Fruit fly (Drosophila melanogaster) whole organism, pupa: ENCODE data around the gene Ir93a.
A peak's percentile ranks its signal among the peaks of the same experiment; 100 is the strongest.

Experiments used
- CG10348 ChIP-seq: fragments of 200-800 bp; sonication (Bioruptor generic); IDR thresholded peaks from 2 replicates; pipeline ENCODE4 v1.3.6; 2022; ENCODE audit warnings: missing biosample characterization, missing genetic modification characterization
- CG12605 ChIP-seq: fragments of 200-800 bp; sonication (Bioruptor generic); IDR thresholded peaks from 2 replicates; pipeline ENCODE4 v1.3.6; 2022; ENCODE audit warnings: missing biosample characterization, missing genetic modification characterization
- CG13204 ChIP-seq: fragments of 200-800 bp; sonication (Bioruptor generic); optimal IDR thresholded peaks from 2 replicates; lab custom pipeline; 2018; ENCODE audit warnings: missing biosample characterization, mild to moderate bottlenecking, missing genetic modification characterization, moderate library complexity
- CG14655 ChIP-seq: fragments of 200-800 bp; sonication (Bioruptor generic); optimal IDR thresholded peaks from 3 replicates; lab custom pipeline; 2017; ENCODE audit warnings: mild to moderate bottlenecking, missing biosample characterization, missing genetic modification reagents, missing genetic modification characterization
- CG15710 ChIP-seq: fragments of 200-800 bp; sonication (Bioruptor generic); optimal IDR thresholded peaks from 2 replicates; lab custom pipeline; 2018; ENCODE audit warnings: missing biosample characterization, mild to moderate bottlenecking, missing genetic modification characterization, moderate library complexity
- CG17806 ChIP-seq: fragments of 200-800 bp; sonication (Bioruptor generic); optimal IDR thresholded peaks from 2 replicates; lab custom pipeline; 2018; ENCODE audit warnings: missing biosample characterization, mild to moderate bottlenecking, missing genetic modification characterization, moderate library complexity
- CG32121 ChIP-seq: fragments of 200-800 bp; sonication (Bioruptor generic); IDR thresholded peaks from 2 replicates; pipeline ENCODE4 v1.3.6; 2022; ENCODE audit warnings: missing biosample characterization, missing genetic modification characterization
- CG34367 ChIP-seq: fragments of 200-800 bp; sonication (Bioruptor generic); optimal IDR thresholded peaks from 2 replicates; lab custom pipeline; 2018; ENCODE audit warnings: missing biosample characterization, mild to moderate bottlenecking, missing genetic modification characterization
- CG4496 ChIP-seq: fragments of 200-800 bp; sonication (Bioruptor generic); IDR thresholded peaks from 3 replicates; pipeline ENCODE4 v1.3.6; 2022; ENCODE audit warnings: missing biosample characterization, missing genetic modification characterization
- CG8159 ChIP-seq: fragments of 200-800 bp; sonication (Bioruptor generic); optimal IDR thresholded peaks from 3 replicates; lab custom pipeline; 2018; ENCODE audit warnings: missing biosample characterization, mild to moderate bottlenecking, missing genetic modification characterization, moderate library complexity
- CG8301 ChIP-seq: fragments of 200-800 bp; sonication (Bioruptor generic); optimal IDR thresholded peaks from 2 replicates; lab custom pipeline; 2018; ENCODE audit warnings: missing biosample characterization, mild to moderate bottlenecking, missing genetic modification characterization
- CG9948 ChIP-seq: fragments of 200-800 bp; sonication (Bioruptor generic); optimal IDR thresholded peaks from 2 replicates; lab custom pipeline; 2018; ENCODE audit warnings: missing biosample characterization, mild to moderate bottlenecking, missing genetic modification characterization, moderate library complexity
- D1 ChIP-seq: fragments of 200-800 bp; sonication (Bioruptor generic); optimal IDR thresholded peaks from 2 replicates; lab custom pipeline; 2018; ENCODE audit warnings: missing biosample characterization, mild to moderate bottlenecking, missing genetic modification characterization, moderate library complexity
- EcR ChIP-seq: fragments of 200-800 bp; sonication (Bioruptor generic); optimal IDR thresholded peaks from 3 replicates; lab custom pipeline; 2019; ENCODE audit warnings: missing biosample characterization, missing genetic modification characterization, mild to moderate bottlenecking, moderate library complexity, missing genetic modification reagents
- Ets98B ChIP-seq: fragments of 200-800 bp; sonication (Bioruptor generic); IDR thresholded peaks from 2 replicates; pipeline ENCODE4 v1.3.6; 2022; ENCODE audit warnings: missing biosample characterization, missing genetic modification characterization
- Pif1A ChIP-seq: fragments of 200-800 bp; sonication (Bioruptor generic); optimal IDR thresholded peaks from 3 replicates; lab custom pipeline; 2016; ENCODE audit warnings: missing biosample characterization, missing genetic modification characterization
- Pif1B ChIP-seq: fragments of 200-800 bp; sonication (Bioruptor generic); optimal IDR thresholded peaks from 3 replicates; lab custom pipeline; 2016; ENCODE audit warnings: missing biosample characterization, missing genetic modification characterization
- Snoo ChIP-seq: fragments of 200-800 bp; sonication (Bioruptor generic); optimal IDR thresholded peaks from 3 replicates; lab custom pipeline; 2017; ENCODE audit warnings: missing biosample characterization, mild to moderate bottlenecking, missing genetic modification characterization, inconsistent platforms
- fd96Ca ChIP-seq: fragments of 200-800 bp; sonication (Bioruptor generic); IDR thresholded peaks from 3 replicates; pipeline ENCODE4 v1.3.6; 2022; ENCODE audit warnings: missing biosample characterization, missing genetic modification characterization
- gl ChIP-seq: fragments of 200-800 bp; sonication (Bioruptor generic); optimal IDR thresholded peaks from 2 replicates; lab custom pipeline; 2018; ENCODE audit warnings: missing biosample characterization, mild to moderate bottlenecking, missing genetic modification characterization
- rn ChIP-seq: fragments of 200-800 bp; sonication (Bioruptor generic); IDR thresholded peaks from 2 replicates; pipeline ENCODE4 v1.3.6; 2022; ENCODE audit warnings: missing biosample characterization, missing genetic modification characterization

Gene Ir93a

dm6 chr3R:20832689-20833524 lies 26.8 kb downstream of the Ir93a start, which contains the start of gene Synd:
TSS of gene Synd (plus strand) at chr3R:20832799.
- TF ChIP-seq CG15710 (tag; lab: Kevin White, UChicago) (peak; percentile 8), CG9948 (tag; lab: Kevin White, UChicago) (no peak), EcR (GFP tag; lab: Kevin White, UChicago) (peak; percentile 76), CG14655 (GFP tag; lab: Kevin White, UChicago) (peak; percentile 27), gl (tag; lab: Kevin White, UChicago) (peak; percentile 31), CG8159 (tag; lab: Kevin White, UChicago) (no peak), CG32121 (GFP tag; lab: Robert Waterston, UW) (no peak), rn (GFP tag; lab: Robert Waterston, UW) (no peak), CG12605 (GFP tag; lab: Robert Waterston, UW) (0 out of 2 replicates have a peak, but pooled peaks have one; percentile 17), CG10348 (GFP tag; lab: Robert Waterston, UW) (no peak), Pif1A (GFP tag; lab: Kevin White, UChicago) (peak; percentile 42), D1 (tag; lab: Kevin White, UChicago) (no peak), CG34367 (tag; lab: Kevin White, UChicago) (no peak), Ets98B (peak; percentile 13; the same call in 1 of the 2 replicates), Snoo (tag; lab: Kevin White, UChicago) (peak; percentile 6), fd96Ca (GFP tag; lab: Robert Waterston, UW) (no peak), CG13204 (no peak), CG17806 (no peak), CG8301 (peak; percentile 34), Pif1B (GFP tag; lab: Kevin White, UChicago) (peak; percentile 12), CG4496 (GFP tag; lab: Robert Waterston, UW) (peak; percentile 48; the same call in 2 of the 3 replicates)

dm6 chr3R:20830963-20831362 lies 28.8 kb downstream of the Ir93a start, which contains the start of gene CG31223:
TSS of gene CG31223 (plus strand) at chr3R:20831127.
- no peak for TF ChIP-seq rn (GFP tag; lab: Robert Waterston, UW)
- no peak for TF ChIP-seq CG10348 (GFP tag; lab: Robert Waterston, UW)
- no peak for TF ChIP-seq Pif1A (GFP tag; lab: Kevin White, UChicago)
- TF ChIP-seq CG9948 (tag; lab: Kevin White, UChicago): no peak
- TF ChIP-seq CG8159 (tag; lab: Kevin White, UChicago): no peak

- no peak for TF ChIP-seq Snoo (tag; lab: Kevin White, UChicago)
- TF ChIP-seq CG12605 (GFP tag; lab: Robert Waterston, UW): peak; percentile 30; the same call in 1 of the 2 replicates
- TF ChIP-seq CG14655 (GFP tag; lab: Kevin White, UChicago): no peak
- no peak for TF ChIP-seq Pif1B (GFP tag; lab: Kevin White, UChicago)
- TF ChIP-seq CG34367 (tag; lab: Kevin White, UChicago): no peak
- no peak for TF ChIP-seq CG32121 (GFP tag; lab: Robert Waterston, UW)
- TF ChIP-seq CG4496 (GFP tag; lab: Robert Waterston, UW): peak; percentile 57; the same call in 2 of the 3 replicates
- peak; percentile 36; the same call in 1 of the 3 replicates for TF ChIP-seq fd96Ca (GFP tag; lab: Robert Waterston, UW)
- TF ChIP-seq CG8159 (tag; lab: Kevin White, UChicago): no peak
- no peak for TF ChIP-seq gl (tag; lab: Kevin White, UChicago)
- TF ChIP-seq CG17806: no peak
- no peak for TF ChIP-seq Pif1A (GFP tag; lab: Kevin White, UChicago)
- TF ChIP-seq EcR (GFP tag; lab: Kevin White, UChicago): no peak
- TF ChIP-seq, all 21 proteins: peak for 3
Observed at dm6 chr3R:20830153-20830695, 29.5 kb downstream of the Ir93a start, which contains the start of gene Adss. TSS of gene Adss (minus strand) at chr3R:20830580.

- TF ChIP-seq Snoo (tag; lab: Kevin White, UChicago): peak; percentile 8
- TF ChIP-seq CG13204: peak; percentile 78
- no peak for TF ChIP-seq CG9948 (tag; lab: Kevin White, UChicago)
- TF ChIP-seq CG34367 (tag; lab: Kevin White, UChicago): no peak
- TF ChIP-seq CG8301: no peak
- TF ChIP-seq CG14655 (GFP tag; lab: Kevin White, UChicago): no peak
- TF ChIP-seq fd96Ca (GFP tag; lab: Robert Waterston, UW): peak; percentile 72; the same call in 2 of the 3 replicates
- TF ChIP-seq EcR (GFP tag; lab: Kevin White, UChicago): peak; percentile 45
- TF ChIP-seq CG4496 (GFP tag; lab: Robert Waterston, UW): peak; percentile 65
- no peak for TF ChIP-seq CG12605 (GFP tag; lab: Robert Waterston, UW)
- TF ChIP-seq rn (GFP tag; lab: Robert Waterston, UW): no peak
- TF ChIP-seq CG32121 (GFP tag; lab: Robert Waterston, UW): 0 out of 2 replicates have a peak, but pooled peaks have one; percentile 30
- no peak for TF ChIP-seq D1 (tag; lab: Kevin White, UChicago)
- TF ChIP-seq Ets98B: peak; percentile 67
- no peak for TF ChIP-seq CG8159 (tag; lab: Kevin White, UChicago)
- TF ChIP-seq CG17806: no peak
- TF ChIP-seq Pif1B (GFP tag; lab: Kevin White, UChicago): no peak
- TF ChIP-seq CG15710 (tag; lab: Kevin White, UChicago): no peak
- TF ChIP-seq, all 21 proteins: peak for 7
Observed at dm6 chr3R:20829416-20830131, 30.2 kb downstream of the Ir93a start.
